Worm (Caenorhabditis elegans): ENCODE data around the gene F35A5.5.

ce11 chrX:3797882-3798281 lies 2.3 kb upstream of the F35A5.5 start, which contains the start of gene abu-10:
- TF ChIP-seq him-1 (tag; optimal IDR thresholded peaks at IDR 0.05), result no peak
- no peak for TF ChIP-seq dao-5 (tag; optimal IDR thresholded peaks at IDR 0.05)
- no peak for TF ChIP-seq W03F9.2 (tag; optimal IDR thresholded peaks at IDR 0.05)

Data from whole organism, L4/young adult.